Fruit fly (Drosophila melanogaster) whole organism, larva: Measurements from ENCODE around the gene Obp83a.

Experiments used
- noc ChIP-seq: fragments of 200-800 bp; sonication (Bioruptor generic); optimal IDR thresholded peaks from 3 replicates; lab custom pipeline; 2019; ENCODE audit warnings: missing biosample characterization, mild to moderate bottlenecking, missing genetic modification characterization, moderate library complexity

Gene Obp83a

dm6 chr3R:5975145-5975544, at the start of gene Obp83a:
Gene Obp83a, minus strand, starts transcription at chr3R:5975245.
- no peak for TF ChIP-seq noc (tag; lab: Kevin White, UChicago)

DNA sequence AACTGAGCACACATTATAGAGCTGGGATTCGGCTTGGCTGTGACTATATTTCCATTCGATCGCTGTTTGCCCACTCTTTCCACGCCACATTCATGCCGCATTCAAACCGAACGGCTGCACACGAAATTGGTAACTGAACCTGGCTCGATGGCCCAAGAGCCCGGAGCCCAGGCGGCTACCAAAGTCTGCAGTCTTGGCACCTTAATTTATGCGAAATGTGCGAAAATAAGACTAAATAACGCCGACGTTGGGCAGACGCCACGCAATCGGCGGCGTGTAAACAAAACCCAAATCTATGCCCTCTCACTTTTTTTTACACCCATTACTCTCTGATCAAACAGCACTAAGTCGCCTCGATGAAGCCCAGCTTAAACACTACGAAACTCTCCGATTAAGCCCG, 36.8 kb upstream of the Obp83a start, which contains the start of gene CG10280:
TSS of gene CG10280 (minus strand) at position 101 of the 400 bp plus-strand sequence.
- TF ChIP-seq noc (tag; lab: Kevin White, UChicago), result no peak

DNA sequence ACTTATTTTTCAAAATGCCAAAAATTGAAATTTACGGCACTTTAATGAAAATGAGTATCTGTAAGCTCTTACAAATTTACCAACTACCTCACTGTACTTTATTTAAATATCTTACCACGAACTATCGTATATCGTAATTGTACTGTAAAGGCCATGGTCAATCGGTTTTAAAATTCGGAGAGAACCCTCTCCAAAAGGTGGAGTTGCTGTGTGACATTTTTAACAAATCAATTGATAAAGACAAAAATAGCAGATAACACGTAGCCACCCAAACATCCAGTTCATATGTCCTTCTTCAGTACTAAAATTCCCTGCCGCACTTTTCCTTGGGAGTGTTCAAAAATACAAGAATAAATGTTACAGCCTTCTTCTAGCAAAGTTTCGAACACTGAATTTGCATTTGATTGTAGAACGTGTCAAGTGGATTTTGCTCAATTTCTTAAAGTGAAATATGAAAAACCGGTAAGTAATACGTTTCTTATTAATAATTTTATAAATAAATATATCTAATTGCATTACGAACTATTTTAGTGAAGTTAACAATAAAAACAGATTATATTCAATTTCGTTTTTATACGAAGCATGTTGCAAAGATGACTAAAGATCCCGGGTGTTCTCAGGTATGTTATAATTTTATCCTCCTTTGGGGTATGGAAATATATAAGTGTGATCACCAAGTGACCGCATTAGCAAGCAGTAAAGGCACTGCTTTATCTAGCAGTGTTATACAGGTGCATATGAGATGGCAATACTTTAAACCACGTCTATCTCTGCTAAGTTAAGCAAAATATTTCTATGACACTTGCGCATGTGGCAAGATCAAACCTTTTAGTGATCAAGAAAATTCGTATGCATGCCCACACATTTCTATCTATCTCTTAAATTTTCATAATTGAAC, 34.7 kb upstream of the Obp83a start:
- no peak for TF ChIP-seq noc (tag; lab: Kevin White, UChicago)

dm6 chr3R:6008202-6009062, 33.4 kb upstream of the Obp83a start, which contains the start of gene Rm62:
Gene Rm62, minus strand, starts transcription at chr3R:6008579.
- peak; percentile 36 for TF ChIP-seq noc (tag; lab: Kevin White, UChicago)

DNA sequence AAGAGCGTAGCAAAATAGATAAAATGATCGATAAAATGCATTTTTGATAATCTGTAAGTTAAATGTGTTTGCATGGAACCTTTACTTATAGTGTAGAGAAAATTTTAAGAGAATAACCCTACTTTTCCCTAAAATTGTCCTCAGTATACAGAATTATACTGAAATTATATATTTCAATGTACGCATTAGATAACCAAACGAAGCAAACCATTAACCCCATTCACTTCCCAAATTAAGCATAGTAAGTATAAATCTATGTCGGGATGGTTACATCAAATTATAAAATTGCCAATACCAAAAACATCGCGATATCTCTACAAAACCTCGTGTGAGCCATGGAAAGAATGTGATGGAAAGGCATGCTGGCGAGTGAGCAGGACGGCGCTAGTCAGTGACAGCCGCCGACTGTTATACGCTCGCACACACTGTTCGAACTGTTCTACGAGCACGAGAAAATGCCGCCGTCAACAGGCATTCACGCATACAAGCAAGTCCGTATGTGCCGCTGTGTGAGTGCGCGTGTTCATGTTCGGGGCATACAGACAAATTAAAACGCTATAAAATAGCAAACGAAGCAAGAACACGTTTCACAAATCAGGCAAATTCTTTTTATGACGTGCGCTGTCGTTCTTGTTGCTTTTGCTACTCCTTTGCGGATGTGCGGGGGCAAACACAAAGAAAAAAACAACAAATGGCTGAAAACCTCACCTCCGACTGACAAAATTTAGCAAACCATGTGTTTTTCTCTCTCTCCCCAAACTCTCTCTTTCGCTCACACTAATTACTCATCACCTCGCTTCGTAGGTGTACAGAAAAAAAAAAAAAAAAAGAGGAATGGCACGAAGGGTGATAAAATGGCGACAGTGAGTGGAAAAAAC, 32.3 kb upstream of the Obp83a start:
- peak; percentile 42 for TF ChIP-seq noc (tag; lab: Kevin White, UChicago)

DNA sequence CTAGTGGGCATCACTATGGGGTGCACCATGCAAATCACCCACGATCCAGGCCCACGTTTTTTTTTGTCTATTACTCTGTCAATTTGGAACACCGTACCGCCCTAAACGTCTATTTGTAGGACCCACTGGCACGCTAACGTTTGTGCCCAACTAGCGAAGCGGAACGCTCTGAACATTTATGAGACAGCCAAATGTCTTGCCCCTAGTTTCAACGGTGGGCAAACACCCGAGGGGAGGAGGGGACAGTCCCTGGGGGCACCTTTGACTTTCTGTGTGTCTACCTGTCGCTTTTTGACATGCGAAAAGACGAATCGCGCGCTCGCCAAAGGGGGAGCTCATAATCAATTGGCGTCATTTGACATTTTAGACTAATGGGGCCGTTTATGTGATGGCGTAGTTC, 31.6 kb upstream of the Obp83a start:
- no peak for TF ChIP-seq noc (tag; lab: Kevin White, UChicago)

DNA sequence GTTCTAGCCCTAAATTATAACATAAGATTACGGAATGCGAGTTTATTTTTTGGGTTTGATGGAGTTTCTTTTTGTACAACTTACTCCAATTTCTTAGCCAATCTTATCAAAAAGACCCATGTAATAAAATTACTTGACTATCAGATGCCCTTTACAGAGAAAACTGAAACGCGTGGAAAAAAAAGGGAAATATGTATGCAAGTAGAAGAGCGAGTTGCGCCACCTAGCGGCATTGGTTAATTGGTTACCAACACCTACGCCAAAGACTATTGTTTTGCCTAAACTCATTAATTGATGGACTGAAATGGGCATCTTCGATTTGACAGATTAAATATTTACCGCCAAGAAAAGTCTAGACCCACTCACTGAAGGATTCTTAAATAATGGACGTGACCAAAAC, 23.8 kb upstream of the Obp83a start:
- no peak for TF ChIP-seq noc (tag; lab: Kevin White, UChicago)

DNA sequence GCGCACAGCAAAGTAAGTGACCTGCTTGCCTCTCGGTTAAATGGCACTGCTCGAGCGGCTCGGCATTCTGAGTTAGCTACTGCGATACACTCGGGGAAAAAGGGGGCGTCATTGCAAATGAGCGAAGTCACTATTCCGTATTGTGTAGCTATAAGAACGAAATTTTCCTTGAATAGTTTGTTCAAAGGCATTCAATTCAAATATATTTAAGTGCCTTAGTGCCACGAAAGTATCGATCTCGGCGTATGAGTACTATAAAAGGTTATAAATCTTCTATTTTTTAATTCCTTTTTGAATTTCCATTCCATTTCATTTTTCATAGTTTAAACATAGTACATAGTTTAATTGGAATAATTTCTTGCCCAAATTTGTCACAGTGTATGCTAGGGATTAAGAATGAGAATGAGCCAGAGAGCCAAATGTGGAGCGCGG, 23.2 kb upstream of the Obp83a start:
- peak; percentile 21 for TF ChIP-seq noc (tag; lab: Kevin White, UChicago)

dm6 chr3R:5997822-5998221, 22.8 kb upstream of the Obp83a start:
- TF ChIP-seq noc (tag; lab: Kevin White, UChicago), result no peak

DNA sequence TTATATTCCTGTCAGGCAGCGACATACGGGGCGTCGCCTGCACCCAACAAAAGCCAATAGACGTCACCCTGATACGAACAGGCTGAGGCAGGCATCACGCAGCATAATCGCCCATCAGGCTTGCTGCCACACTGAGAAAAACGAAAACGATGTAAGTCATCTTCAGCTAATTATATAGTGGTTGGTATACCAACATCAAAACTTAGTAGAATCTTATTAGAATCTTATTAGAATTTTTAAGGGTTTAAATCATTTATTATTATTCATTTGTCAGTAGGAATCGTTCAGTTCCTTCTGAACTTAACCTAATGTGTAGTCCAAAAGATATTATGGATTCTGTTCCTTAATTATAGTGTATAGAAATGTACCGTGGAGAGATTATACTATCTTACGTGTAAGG, 20.3 kb upstream of the Obp83a start:
- TF ChIP-seq noc (tag; lab: Kevin White, UChicago), result no peak

- no peak for TF ChIP-seq noc (tag; lab: Kevin White, UChicago)
These were observed 18.8 kb upstream of the Obp83a start for dm6 chr3R:5993857-5994256.

DNA sequence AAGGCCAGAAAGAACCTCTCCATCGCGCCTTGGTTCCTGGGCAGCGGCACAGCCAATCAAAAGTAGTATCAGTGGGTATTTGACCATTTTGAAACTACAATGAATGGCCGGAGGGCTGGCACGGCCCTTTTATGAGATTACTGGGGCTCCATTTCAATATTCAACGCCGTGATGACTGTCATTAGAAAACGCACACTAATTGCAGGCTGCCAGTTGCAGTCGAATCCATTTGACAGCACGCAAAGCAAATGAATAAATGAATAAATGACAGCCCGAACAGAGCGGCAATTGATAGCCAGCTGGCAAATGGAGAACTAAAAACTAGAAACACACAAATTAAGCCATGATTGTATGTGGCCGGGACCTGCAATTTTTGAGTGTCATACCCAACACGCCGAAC, 1.7 kb upstream of the Obp83a start, which contains the start of gene Obp83b:
TSS of gene Obp83b (minus strand) at position 101 of the 400 bp plus-strand sequence.
- no peak for TF ChIP-seq noc (tag; lab: Kevin White, UChicago)

DNA sequence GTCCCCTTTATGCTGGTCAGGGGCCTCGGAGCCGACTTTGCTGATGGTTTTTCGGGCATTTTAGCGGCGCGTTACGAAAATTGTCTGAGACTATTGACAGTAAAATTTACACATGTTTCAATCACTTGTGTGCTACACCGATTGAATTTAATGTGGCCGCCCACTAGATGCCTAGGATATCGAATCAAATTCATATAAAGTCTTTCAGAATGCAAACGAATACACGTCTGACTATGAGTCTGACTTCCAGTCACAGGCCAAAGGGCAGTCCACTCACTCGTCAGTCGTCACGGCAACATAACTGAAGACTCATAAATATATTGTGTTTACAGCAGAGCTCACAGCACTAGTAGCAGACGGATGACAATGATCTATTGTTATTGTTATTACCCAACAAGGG, 14.2 kb downstream of the Obp83a start, which contains the start of gene CG11373:
TSS of gene CG11373 (minus strand) at position 101 of the 400 bp plus-strand sequence.
- TF ChIP-seq noc (tag; lab: Kevin White, UChicago), result no peak

- TF ChIP-seq noc (tag; lab: Kevin White, UChicago), result no peak
These were observed 15.7 kb downstream of the Obp83a start, which contains the start of gene side-III for dm6 chr3R:5959382-5959781. Gene side-III, minus strand, starts transcription at chr3R:5959555.

- no peak for TF ChIP-seq noc (tag; lab: Kevin White, UChicago)
These were observed 37.3 kb downstream of the Obp83a start for dm6 chr3R:5937715-5938114.
